Fruit fly (Drosophila melanogaster): ENCODE results near the gene pck.

DNA sequence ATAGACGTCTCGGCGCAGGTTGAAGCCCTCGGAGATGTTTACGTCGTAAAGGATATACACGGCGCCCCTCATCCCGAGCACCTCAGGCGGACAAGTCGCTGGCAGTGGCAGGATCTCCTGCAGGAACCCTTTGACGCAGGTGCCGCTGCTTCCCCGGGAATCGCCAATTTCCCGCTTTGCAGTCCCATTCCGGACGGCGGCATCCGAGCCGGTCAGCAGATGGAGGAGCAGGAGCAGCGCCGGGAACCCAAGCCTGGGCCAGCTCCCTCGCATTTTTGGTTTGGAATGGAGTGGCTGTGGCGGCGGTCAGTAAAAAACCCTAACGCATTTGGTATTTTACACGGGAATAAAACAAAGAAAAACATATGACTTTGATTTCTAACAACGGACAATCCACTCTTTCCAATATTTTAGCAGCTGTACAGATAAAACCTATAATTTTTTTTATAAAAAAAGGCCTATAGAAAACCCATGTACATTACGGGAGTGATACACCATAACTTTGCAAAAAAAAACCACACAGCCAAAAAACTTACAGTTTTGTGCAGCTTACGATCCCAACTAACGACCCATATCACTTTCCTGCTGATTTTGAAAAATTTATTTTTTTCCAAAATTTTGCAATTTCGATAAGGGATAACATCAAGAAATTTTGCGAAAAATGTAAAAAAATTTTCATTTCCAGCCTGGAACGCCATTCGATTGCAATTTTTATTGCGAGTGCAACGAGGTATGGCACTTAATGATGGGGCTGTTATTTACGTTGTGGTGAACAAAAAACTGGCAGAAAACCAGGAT, 4.6 kb upstream of the pck start, which contains the start of the genes O-fut2 and CG14777:
- TF ChIP-seq sage (GFP tag; optimal IDR thresholded peaks at IDR 0.05) (no peak), Myc (optimal IDR thresholded peaks at IDR 0.05) (no peak), Dfd (GFP tag; optimal IDR thresholded peaks at IDR 0.05) (no peak), Abd-B (GFP tag; optimal IDR thresholded peaks at IDR 0.05) (no peak), Dif (GFP tag; optimal IDR thresholded peaks at IDR 0.05; ENCODE audit: partially characterized antibody) (no peak), pan (optimal IDR thresholded peaks at IDR 0.05) (no peak)

Measured in whole organism, wandering third instar larva.